Fruit fly (Drosophila melanogaster) whole organism, embryonic: ENCODE data around the gene Tlk.

Experiments
- Adf1 ChIP-seq: fragments of 200-800 bp; sonication (Bioruptor generic); IDR thresholded peaks from 2 replicates; pipeline ENCODE4 v1.3.6; 2022; ENCODE audit warnings: missing biosample characterization, missing genetic modification characterization
- CG10366 ChIP-seq: fragments of 200-800 bp; sonication (Bioruptor generic); IDR thresholded peaks from 2 replicates; pipeline ENCODE4 v1.3.6; 2022; ENCODE audit warnings: missing biosample characterization, missing genetic modification characterization
- CG10979 ChIP-seq: fragments of 200-800 bp; sonication (Bioruptor generic); optimal IDR thresholded peaks from 2 replicates; lab custom pipeline; 2018; ENCODE audit warnings: missing biosample characterization, mild to moderate bottlenecking, missing genetic modification characterization, moderate library complexity
- CG11085 ChIP-seq: fragments of 200-800 bp; sonication (Bioruptor generic); IDR thresholded peaks from 2 replicates; pipeline ENCODE4 v1.3.6; 2022; ENCODE audit warnings: missing biosample characterization, missing genetic modification characterization
- CG11398 ChIP-seq: fragments of 200-800 bp; sonication (Bioruptor generic); optimal IDR thresholded peaks from 2 replicates; lab custom pipeline; 2016; ENCODE audit warnings: missing biosample characterization, missing genetic modification characterization
- CG11723 ChIP-seq: fragments of 200-800 bp; sonication (Bioruptor generic); optimal IDR thresholded peaks from 2 replicates; lab custom pipeline; 2017; ENCODE audit warnings: missing biosample characterization, mild to moderate bottlenecking, missing genetic modification characterization
- CG12071 ChIP-seq: fragments of 200-800 bp; sonication (Bioruptor generic); optimal IDR thresholded peaks from 3 replicates; lab custom pipeline; 2018; ENCODE audit warnings: missing biosample characterization, mild to moderate bottlenecking, missing genetic modification characterization
- CG12659 ChIP-seq: fragments of 200-800 bp; sonication (Bioruptor generic); optimal IDR thresholded peaks from 3 replicates; lab custom pipeline; 2017; ENCODE audit warnings: mild to moderate bottlenecking, missing biosample characterization, missing genetic modification reagents, missing genetic modification characterization
- CG13296 ChIP-seq: fragments of 200-800 bp; sonication (Bioruptor generic); optimal IDR thresholded peaks from 3 replicates; lab custom pipeline; 2018; ENCODE audit warnings: missing biosample characterization, mild to moderate bottlenecking, missing genetic modification characterization
- CG1529 ChIP-seq: fragments of 200-800 bp; sonication (Bioruptor generic); optimal IDR thresholded peaks from 3 replicates; lab custom pipeline; 2018; ENCODE audit warnings: missing biosample characterization, missing genetic modification characterization
- CG1602 ChIP-seq: fragments of 200-800 bp; sonication (Bioruptor generic); optimal IDR thresholded peaks from 3 replicates; lab custom pipeline; 2016; ENCODE audit warnings: missing biosample characterization, missing genetic modification characterization
- CG18262 ChIP-seq: fragments of 200-800 bp; optimal IDR thresholded peaks from 3 replicates; lab custom pipeline; 2019; ENCODE audit warnings: missing biosample characterization, mild to moderate bottlenecking, missing genetic modification characterization, moderate library complexity
- CG3838 ChIP-seq: fragments of 200-800 bp; sonication (Bioruptor generic); optimal IDR thresholded peaks from 3 replicates; lab custom pipeline; 2016; ENCODE audit warnings: missing biosample characterization, missing genetic modification characterization
- CG6272 ChIP-seq: fragments of 200-800 bp; sonication (Bioruptor generic); IDR thresholded peaks from 2 replicates; pipeline ENCODE4 v1.3.6; 2022; ENCODE audit warnings: missing biosample characterization, missing genetic modification characterization
- CG6654 ChIP-seq: fragments of 200-800 bp; sonication (Bioruptor generic); optimal IDR thresholded peaks from 2 replicates; lab custom pipeline; 2017; ENCODE audit warnings: missing biosample characterization, mild to moderate bottlenecking, missing genetic modification characterization
- CG6813 ChIP-seq: fragments of 200-800 bp; sonication (Bioruptor generic); optimal IDR thresholded peaks from 2 replicates; lab custom pipeline; 2017; ENCODE audit warnings: missing biosample characterization, missing genetic modification characterization, mild to moderate bottlenecking, moderate library complexity, missing genetic modification reagents
- CG7928 ChIP-seq: fragments of 200-800 bp; sonication (Bioruptor generic); optimal IDR thresholded peaks from 2 replicates; lab custom pipeline; 2017; ENCODE audit warnings: missing biosample characterization, mild to moderate bottlenecking, missing genetic modification characterization
- CG7963 ChIP-seq: fragments of 200-800 bp; sonication (Bioruptor generic); IDR thresholded peaks from 3 replicates; pipeline ENCODE4 v1.3.6; 2022; ENCODE audit warnings: missing biosample characterization, missing genetic modification characterization; ENCODE audit not compliant: partially characterized antibody
- CHES-1-like ChIP-seq: fragments of 200-800 bp; sonication (Bioruptor generic); optimal IDR thresholded peaks from 2 replicates; lab custom pipeline; 2016; ENCODE audit warnings: missing biosample characterization, missing genetic modification characterization
- CTCF ChIP-seq: fragments of 200-800 bp; sonication (Bioruptor generic); optimal IDR thresholded peaks from 2 replicates; lab custom pipeline; 2017; ENCODE audit warnings: missing biosample characterization, mild to moderate bottlenecking, missing genetic modification characterization, moderate library complexity
- Dad ChIP-seq: fragments of 200-800 bp; sonication (Bioruptor generic); optimal IDR thresholded peaks from 3 replicates; lab custom pipeline; 2016; ENCODE audit warnings: missing biosample characterization, missing genetic modification characterization
- Deaf1 ChIP-seq: fragments of 200-800 bp; optimal IDR thresholded peaks from 3 replicates; lab custom pipeline; 2019; ENCODE audit warnings: missing biosample characterization, mild to moderate bottlenecking, missing genetic modification characterization, moderate library complexity
- HmgD ChIP-seq: fragments of 200-800 bp; sonication (Bioruptor generic); optimal IDR thresholded peaks from 3 replicates; lab custom pipeline; 2016; ENCODE audit warnings: missing biosample characterization, missing genetic modification characterization
- Lim3 ChIP-seq: fragments of 200-800 bp; sonication (Bioruptor generic); IDR thresholded peaks from 2 replicates; pipeline ENCODE4 v1.3.6; 2022; ENCODE audit warnings: missing biosample characterization, missing genetic modification characterization
- NFAT ChIP-seq: fragments of 200-800 bp; sonication (Bioruptor generic); IDR thresholded peaks from 2 replicates; pipeline ENCODE4 v1.3.6; 2022; ENCODE audit warnings: missing biosample characterization, missing genetic modification characterization
- Pdp1 ChIP-seq, 2 experiments: fragments of 200-800 bp; sonication (Bioruptor generic); optimal IDR thresholded peaks; 3 replicates each; lab custom pipeline; 2016; ENCODE audit warnings: missing biosample characterization in 2 of 2, missing genetic modification characterization in 2 of 2, mild to moderate bottlenecking in 1 of 2, moderate library complexity in 1 of 2
- ab ChIP-seq: fragments of 200-800 bp; sonication (Bioruptor generic); optimal IDR thresholded peaks from 2 replicates; lab custom pipeline; 2016; ENCODE audit warnings: missing biosample characterization, missing genetic modification characterization
- cato ChIP-seq: fragments of 200-800 bp; sonication (Bioruptor generic); optimal IDR thresholded peaks from 2 replicates; lab custom pipeline; 2016; ENCODE audit warnings: missing biosample characterization, missing genetic modification characterization, borderline replicate concordance
- chinmo ChIP-seq: fragments of 200-800 bp; sonication (Bioruptor generic); IDR thresholded peaks from 4 replicates; pipeline ENCODE4 v1.3.6; 2022; ENCODE audit warnings: missing biosample characterization, missing genetic modification characterization; ENCODE audit not compliant: partially characterized antibody
- crol ChIP-seq: fragments of 200-800 bp; sonication (Bioruptor generic); IDR thresholded peaks from 2 replicates; pipeline ENCODE4 v1.3.6; 2022; ENCODE audit warnings: missing biosample characterization, missing genetic modification characterization
- dimm ChIP-seq: fragments of 200-800 bp; sonication (Bioruptor generic); IDR thresholded peaks from 2 replicates; pipeline ENCODE4 v1.3.6; 2022; ENCODE audit warnings: missing biosample characterization, missing genetic modification characterization
- dmrt99B ChIP-seq: fragments of 200-800 bp; sonication (Bioruptor generic); optimal IDR thresholded peaks from 2 replicates; lab custom pipeline; 2018; ENCODE audit warnings: missing biosample characterization, mild to moderate bottlenecking, missing genetic modification characterization, moderate library complexity
- emc ChIP-seq: fragments of 200-800 bp; sonication (Bioruptor generic); optimal IDR thresholded peaks from 2 replicates; lab custom pipeline; 2016; ENCODE audit warnings: missing biosample characterization, missing genetic modification characterization
- exex ChIP-seq: fragments of 200-800 bp; sonication (Bioruptor generic); optimal IDR thresholded peaks from 4 replicates; lab custom pipeline; 2018; ENCODE audit warnings: missing biosample characterization, mild to moderate bottlenecking, missing genetic modification characterization, moderate library complexity
- gcm ChIP-seq: fragments of 200-800 bp; sonication (Bioruptor generic); optimal IDR thresholded peaks from 2 replicates; lab custom pipeline; 2019; ENCODE audit warnings: missing biosample characterization, mild to moderate bottlenecking, missing genetic modification characterization, moderate library complexity
- gem ChIP-seq: fragments of 200-800 bp; sonication (Bioruptor generic); optimal IDR thresholded peaks from 2 replicates; lab custom pipeline; 2019; ENCODE audit warnings: missing biosample characterization, mild to moderate bottlenecking, missing genetic modification characterization, moderate library complexity
- gsb-n ChIP-seq: fragments of 200-800 bp; sonication (Bioruptor generic); optimal IDR thresholded peaks from 3 replicates; lab custom pipeline; 2018; ENCODE audit warnings: missing biosample characterization, mild to moderate bottlenecking, missing genetic modification characterization
- kay ChIP-seq: fragments of 200-800 bp; sonication (Bioruptor generic); optimal IDR thresholded peaks from 2 replicates; lab custom pipeline; 2016; ENCODE audit warnings: missing biosample characterization, missing genetic modification characterization
- nmo ChIP-seq: fragments of 200-800 bp; sonication (Bioruptor generic); optimal IDR thresholded peaks from 2 replicates; lab custom pipeline; 2018; ENCODE audit warnings: missing biosample characterization, mild to moderate bottlenecking, missing genetic modification characterization, moderate library complexity
- nom ChIP-seq: fragments of 200-800 bp; sonication (Bioruptor generic); optimal IDR thresholded peaks from 2 replicates; lab custom pipeline; 2017; ENCODE audit warnings: missing biosample characterization, missing genetic modification characterization, mild to moderate bottlenecking, moderate library complexity, missing genetic modification reagents
- sd ChIP-seq: fragments of 200-800 bp; sonication (Bioruptor generic); optimal IDR thresholded peaks from 3 replicates; lab custom pipeline; 2018; ENCODE audit warnings: missing biosample characterization, mild to moderate bottlenecking, missing genetic modification characterization, moderate library complexity
- sens ChIP-seq: fragments of 200-800 bp; sonication (Bioruptor generic); peaks from one replicate; lab custom pipeline; 2016; ENCODE audit warnings: missing biosample characterization, missing genetic modification characterization
- sisA ChIP-seq: fragments of 200-800 bp; sonication (Bioruptor generic); IDR thresholded peaks from 2 replicates; pipeline ENCODE4 v1.3.6; 2022; ENCODE audit warnings: missing biosample characterization, missing genetic modification characterization
- slp2 ChIP-seq: fragments of 200-800 bp; sonication (Bioruptor generic); optimal IDR thresholded peaks from 2 replicates; lab custom pipeline; 2016; ENCODE audit warnings: missing biosample characterization, missing genetic modification characterization
- so ChIP-seq: fragments of 200-800 bp; sonication (Bioruptor generic); IDR thresholded peaks from 3 replicates; pipeline ENCODE4 v1.3.6; 2022; ENCODE audit warnings: missing biosample characterization, missing genetic modification characterization
- stwl ChIP-seq: fragments of 200-800 bp; sonication (Bioruptor generic); optimal IDR thresholded peaks from 3 replicates; lab custom pipeline; 2018; ENCODE audit warnings: missing biosample characterization, mild to moderate bottlenecking, missing genetic modification characterization, moderate library complexity
- sug ChIP-seq: fragments of 200-800 bp; optimal IDR thresholded peaks from 2 replicates; lab custom pipeline; 2019; ENCODE audit warnings: missing biosample characterization, mild to moderate bottlenecking, missing genetic modification characterization, moderate library complexity
- tup ChIP-seq: fragments of 200-800 bp; sonication (Bioruptor generic); optimal IDR thresholded peaks from 2 replicates; lab custom pipeline; 2016; ENCODE audit warnings: missing biosample characterization, mild to moderate bottlenecking, missing genetic modification characterization, moderate library complexity

Tlk gene

dm6 chrX:3673710-3674344 is 46.0 kb upstream of the Tlk start (continued):
- no peak for TF ChIP-seq CG6272 (GFP tag; lab: Robert Waterston, UW)
- TF ChIP-seq gsb-n (tag; lab: Kevin White, UChicago) = no peak
- no peak for TF ChIP-seq gcm (GFP tag; lab: Kevin White, UChicago)
- TF ChIP-seq dimm = no peak
- no peak for TF ChIP-seq CG12659 (GFP tag; lab: Kevin White, UChicago)

dm6 chrX:3674829-3675228 is 45.0 kb upstream of the Tlk start:
- TF ChIP-seq Pdp1 (GFP tag; optimal IDR thresholded peaks at IDR 0.05; lab: Kevin White, UChicago) = peak in 1 of 2 experiments; percentile 67
- TF ChIP-seq slp2 = no peak
- peak; percentile 82 for TF ChIP-seq CG10979 (tag; lab: Kevin White, UChicago)
- TF ChIP-seq nmo (GFP tag; lab: Kevin White, UChicago) = no peak
- no peak for TF ChIP-seq CG11723
- no peak for TF ChIP-seq gem (tag; lab: Kevin White, UChicago)
- peak; percentile 88 for TF ChIP-seq CTCF
- TF ChIP-seq, all 482 proteins: peak for 3

- TF ChIP-seq stwl (tag; lab: Kevin White, UChicago) (no peak), CHES-1-like (no peak), HmgD (GFP tag; lab: Kevin White, UChicago) (no peak), exex (tag; lab: Kevin White, UChicago) (peak; percentile 11), CG1602 (GFP tag; lab: Kevin White, UChicago) (no peak), CG12071 (GFP tag; lab: Kevin White, UChicago) (no peak), kay (GFP tag; lab: Kevin White, UChicago) (peak; percentile 88), sens (peak; percentile 39), CG7928 (no peak), CG13296 (GFP tag; lab: Kevin White, UChicago) (peak; percentile 8), CG7963 (GFP tag; lab: Robert Waterston, UW) (no peak), CG11398 (no peak), Pdp1 (GFP tag; optimal IDR thresholded peaks at IDR 0.05; lab: Kevin White, UChicago) (peak in 1 of 2 experiments; percentile 17), dmrt99B (tag; lab: Kevin White, UChicago) (peak; percentile 9), nom (GFP tag; lab: Kevin White, UChicago) (peak; percentile 64), so (GFP tag; lab: Robert Waterston, UW) (no peak), tup (no peak), ab (GFP tag; lab: Kevin White, UChicago) (no peak), chinmo (GFP tag; lab: Robert Waterston, UW) (peak; percentile 66; the same call in 1 of the 4 replicates), CG3838 (GFP tag; lab: Kevin White, UChicago) (no peak), CG1529 (GFP tag; lab: Kevin White, UChicago) (no peak), Deaf1 (peak; percentile 55), CG11085 (no peak), Dad (no peak), CG18262 (no peak), Adf1 (GFP tag; lab: Robert Waterston, UW) (peak; percentile 85), CG10366 (GFP tag; lab: Robert Waterston, UW) (peak; percentile 90), sisA (GFP tag; lab: Robert Waterston, UW) (no peak), crol (GFP tag; lab: Robert Waterston, UW) (peak; percentile 86), NFAT (no peak), cato (GFP tag; lab: Kevin White, UChicago) (no peak), sd (tag; lab: Kevin White, UChicago) (peak; percentile 1), Lim3 (GFP tag; lab: Robert Waterston, UW) (no peak), CG6813 (peak; percentile 17), sug (tag; lab: Kevin White, UChicago) (peak; percentile 39), emc (GFP tag; lab: Kevin White, UChicago) (no peak), CG6654 (no peak)
- TF ChIP-seq, all 482 proteins: peak for 15
These were observed 44.3 kb upstream of the Tlk start for dm6 chrX:3675538-3675937.
